Worm (Caenorhabditis elegans): ENCODE data around the gene srz-58.

DNA sequence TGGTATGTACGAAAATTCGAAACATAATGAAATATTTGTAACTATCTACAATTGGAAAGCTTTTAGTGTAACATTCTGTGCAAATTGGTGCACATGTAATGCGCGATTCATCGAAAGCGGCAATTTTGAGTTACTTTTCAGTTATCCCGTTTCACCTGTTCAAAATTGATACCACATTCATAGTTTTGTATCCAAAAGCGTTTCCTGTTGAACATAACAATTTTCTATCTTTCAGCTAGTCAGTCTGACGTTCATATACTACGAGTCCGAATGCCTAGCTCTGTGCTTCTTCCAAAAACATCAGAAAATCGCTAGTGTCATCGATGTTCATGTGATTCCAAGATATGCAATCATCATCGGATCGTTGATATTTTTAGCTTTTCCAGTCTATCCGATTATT lies 14.6 kb upstream of the srz-58 start:
- TF ChIP-seq ama-1 (optimal IDR thresholded peaks at IDR 0.05), result no peak
- no peak for TF ChIP-seq ama-1 (GFP tag; optimal IDR thresholded peaks at IDR 0.05)
- no peak for TF ChIP-seq chd-7 (tag; optimal IDR thresholded peaks at IDR 0.05)
- no peak for TF ChIP-seq K11D2.4 (GFP tag; IDR thresholded peaks at IDR 0.05)
- TF ChIP-seq aptf-3 (GFP tag; IDR thresholded peaks at IDR 0.05), result no peak
- no peak for TF ChIP-seq akir-1 (GFP tag; optimal IDR thresholded peaks at IDR 0.05)
- TF ChIP-seq gei-17 (GFP tag; optimal IDR thresholded peaks at IDR 0.05), result no peak
- no peak for TF ChIP-seq sdz-38 (tag; optimal IDR thresholded peaks at IDR 0.05)
- no peak for TF ChIP-seq ZK185.1 (tag; optimal IDR thresholded peaks at IDR 0.05; ENCODE audit: poor library complexity, severe bottlenecking)

Data from whole organism, young adult.